Worm (Caenorhabditis elegans): ENCODE results near the gene cnnm-3.

DNA sequence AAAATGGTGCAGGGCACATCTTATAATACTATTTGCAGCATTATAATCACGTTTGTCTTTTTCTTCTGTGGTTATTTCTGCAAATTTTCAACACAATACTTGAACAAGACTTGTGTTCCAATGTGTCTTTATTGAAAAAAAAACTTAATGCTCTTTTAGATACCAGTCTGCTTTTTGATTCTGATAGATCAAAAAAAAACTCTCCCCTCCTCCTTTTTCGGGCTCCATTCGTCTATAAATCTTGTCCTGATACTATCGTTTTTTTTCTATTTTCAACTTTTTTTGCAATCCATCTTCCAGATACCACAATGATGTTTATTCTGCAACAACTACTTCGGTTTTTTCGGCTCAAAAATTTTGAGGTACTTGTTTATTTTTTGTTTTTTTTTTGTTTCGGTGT, 35.2 kb upstream of the cnnm-3 start, which contains the start of gene twk-16:
- TF ChIP-seq lin-11 (tag; optimal IDR thresholded peaks at IDR 0.05) (no peak), unc-3 (GFP tag; conservative IDR thresholded peaks at IDR 0.05) (no peak), unc-3 (tag; optimal IDR thresholded peaks at IDR 0.05) (no peak), elt-4 (tag; optimal IDR thresholded peaks at IDR 0.05) (no peak), ceh-34 (tag; optimal IDR thresholded peaks at IDR 0.05) (no peak), pat-9 (tag; optimal IDR thresholded peaks at IDR 0.05) (no peak), nhr-11 (tag; optimal IDR thresholded peaks at IDR 0.05) (no peak)

Data from whole organism, late embryonic.